Worm (Caenorhabditis elegans) whole organism, early embryonic: ENCODE measurements around the gene F09E10.5.

Source experiments
- B0310.2 ChIP-seq: sonication (generic microtip); optimal IDR thresholded peaks from 2 replicates; lab custom pipeline; 2016; ENCODE audit warnings: mild to moderate bottlenecking, missing genetic modification characterization, missing compliant biosample characterization
- F13C5.2 ChIP-seq: sonication (generic microtip); optimal IDR thresholded peaks from 2 replicates; lab custom pipeline; 2017; ENCODE audit warnings: mild to moderate bottlenecking, missing genetic modification characterization, inconsistent platforms, missing compliant biosample characterization
- aly-1 ChIP-seq: sonication (generic microtip); optimal IDR thresholded peaks from 2 replicates; lab custom pipeline; 2016; ENCODE audit warnings: missing genetic modification characterization, missing compliant biosample characterization
- ama-1 ChIP-seq: fragments of 150-350 bp; optimal IDR thresholded peaks from 2 replicates; lab custom pipeline; 2014
- ceh-36 ChIP-seq: sonication (generic microtip); optimal IDR thresholded peaks from 2 replicates; lab custom pipeline; 2016; ENCODE audit warnings: missing genetic modification characterization, inconsistent platforms, missing compliant biosample characterization
- flt-1 ChIP-seq: fragments of 200-800 bp; sonication (Bioruptor generic); IDR thresholded peaks from 2 replicates; pipeline ENCODE4 v1.3.6; 2022; ENCODE audit warnings: missing genetic modification characterization, missing compliant biosample characterization
- hmg-4 ChIP-seq: fragments of 200-800 bp; sonication (Bioruptor generic); optimal IDR thresholded peaks from 2 replicates; lab custom pipeline; 2018; ENCODE audit warnings: mild to moderate bottlenecking, missing genetic modification characterization, missing compliant biosample characterization
- sea-1 ChIP-seq: fragments of 200-800 bp; sonication (Bioruptor generic); conservative IDR thresholded peaks from 2 replicates; pipeline ENCODE4 v1.3.6; 2022; ENCODE audit warnings: missing genetic modification characterization, missing compliant biosample characterization
- tbx-11 ChIP-seq: fragments of 200-800 bp; sonication (Bioruptor generic); IDR thresholded peaks from 2 replicates; pipeline ENCODE4 v1.3.6; 2022; ENCODE audit warnings: missing genetic modification characterization, missing compliant biosample characterization

DNA sequence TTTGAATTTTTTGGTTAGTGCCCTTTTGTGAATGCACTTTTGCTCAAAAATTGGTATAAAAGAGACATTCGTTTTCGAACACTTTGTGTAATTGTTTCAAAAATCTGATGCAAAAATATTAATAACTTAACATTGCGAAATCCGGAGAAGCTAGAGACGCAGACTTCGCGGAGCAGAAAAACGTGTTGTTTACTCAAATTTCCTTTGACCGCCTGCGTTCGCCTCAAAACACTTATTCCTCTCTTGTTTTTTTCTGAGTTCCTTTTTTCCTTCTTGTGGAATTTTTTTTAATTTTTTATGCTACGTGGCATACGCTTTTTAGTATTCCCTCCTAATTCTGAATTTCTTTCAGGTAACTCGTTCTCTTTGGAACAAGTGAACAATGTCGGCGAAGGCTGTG is 15.0 kb downstream of the F09E10.5 start, which contains the start of gene acly-1:
- TF ChIP-seq aly-1 (no peak), ama-1 (lab: Kevin White, UChicago) (no peak), B0310.2 (tag; lab: Kevin White, UChicago) (no peak), hmg-4 (GFP tag; lab: Kevin White, UChicago) (no peak), tbx-11 (GFP tag; lab: Robert Waterston, UW) (no peak), sea-1 (no peak), flt-1 (no peak), F13C5.2 (tag; lab: Kevin White, UChicago) (no peak), ceh-36 (tag; lab: Kevin White, UChicago) (no peak)
